Fruit fly (Drosophila melanogaster): ENCODE measurements around the gene Rlb1.
A peak's percentile ranks its signal among the peaks of the same experiment; 100 is the strongest.

Rlb1 gene

DNA sequence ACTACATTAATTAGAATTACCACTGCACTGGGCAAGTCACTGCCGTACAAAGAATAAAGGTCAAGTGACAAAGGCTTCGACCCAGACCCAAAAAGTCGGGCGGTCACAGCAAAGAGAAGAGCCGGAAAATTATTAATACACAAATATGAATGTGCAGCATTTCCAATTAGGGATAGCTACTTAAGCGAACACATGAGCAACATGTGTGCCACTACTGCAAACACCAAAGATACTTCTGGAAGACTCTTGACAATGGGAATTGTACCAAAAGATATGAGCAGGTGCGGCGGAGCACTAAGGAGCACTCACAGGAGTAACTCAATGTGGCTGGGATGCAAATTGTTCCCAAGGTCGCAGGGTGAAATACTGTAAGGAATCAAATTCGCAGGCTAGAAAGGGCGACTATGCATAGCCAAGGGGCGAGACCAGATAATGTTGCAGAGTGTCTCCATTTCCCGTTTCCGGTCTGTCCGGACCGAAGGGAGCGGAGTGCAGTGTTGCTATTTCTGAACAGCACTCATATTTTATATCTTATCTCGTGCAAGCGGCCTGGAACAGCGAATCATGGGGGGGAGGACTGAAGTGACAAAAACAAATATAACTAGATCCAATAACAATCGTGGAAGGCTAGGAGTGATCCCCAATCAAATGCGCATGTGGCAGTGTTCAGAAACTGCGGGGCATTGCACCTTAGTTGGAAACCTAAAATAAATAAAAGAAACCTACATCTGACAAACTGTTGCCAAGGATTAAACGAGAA, 9.6 kb upstream of the Rlb1 start:
- TF ChIP-seq noc (tag; optimal IDR thresholded peaks at IDR 0.05), result no peak

DNA sequence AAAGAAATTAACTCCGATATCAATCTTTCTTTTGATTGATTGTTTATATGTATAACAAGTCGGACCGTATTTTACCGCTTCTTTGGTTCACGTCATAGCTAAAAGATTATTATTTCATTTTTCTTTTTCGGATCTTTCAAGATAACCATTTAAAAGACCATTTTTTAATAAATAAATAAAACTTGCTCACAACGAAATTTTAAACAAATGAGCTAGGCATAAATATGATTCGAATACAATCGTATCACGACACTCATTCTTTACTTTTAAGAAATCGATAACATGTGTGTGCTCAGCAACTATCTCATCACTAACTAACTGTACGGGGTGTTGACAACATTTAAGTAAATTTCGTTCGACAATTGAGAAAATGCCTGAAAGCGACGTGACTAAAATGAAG, 8.8 kb upstream of the Rlb1 start, which contains the start of gene CG8149:
TSS of gene CG8149 (plus strand) at position 302 of the 400 bp plus-strand sequence.
- peak; percentile 13 for TF ChIP-seq noc (tag; optimal IDR thresholded peaks at IDR 0.05)

- TF ChIP-seq noc (tag; optimal IDR thresholded peaks at IDR 0.05), result no peak
These were observed 3.0 kb upstream of the Rlb1 start, which contains the start of gene rump for dm6 chr3R:9510070-9510518. TSS of gene rump (minus strand) at chr3R:9510324.

DNA sequence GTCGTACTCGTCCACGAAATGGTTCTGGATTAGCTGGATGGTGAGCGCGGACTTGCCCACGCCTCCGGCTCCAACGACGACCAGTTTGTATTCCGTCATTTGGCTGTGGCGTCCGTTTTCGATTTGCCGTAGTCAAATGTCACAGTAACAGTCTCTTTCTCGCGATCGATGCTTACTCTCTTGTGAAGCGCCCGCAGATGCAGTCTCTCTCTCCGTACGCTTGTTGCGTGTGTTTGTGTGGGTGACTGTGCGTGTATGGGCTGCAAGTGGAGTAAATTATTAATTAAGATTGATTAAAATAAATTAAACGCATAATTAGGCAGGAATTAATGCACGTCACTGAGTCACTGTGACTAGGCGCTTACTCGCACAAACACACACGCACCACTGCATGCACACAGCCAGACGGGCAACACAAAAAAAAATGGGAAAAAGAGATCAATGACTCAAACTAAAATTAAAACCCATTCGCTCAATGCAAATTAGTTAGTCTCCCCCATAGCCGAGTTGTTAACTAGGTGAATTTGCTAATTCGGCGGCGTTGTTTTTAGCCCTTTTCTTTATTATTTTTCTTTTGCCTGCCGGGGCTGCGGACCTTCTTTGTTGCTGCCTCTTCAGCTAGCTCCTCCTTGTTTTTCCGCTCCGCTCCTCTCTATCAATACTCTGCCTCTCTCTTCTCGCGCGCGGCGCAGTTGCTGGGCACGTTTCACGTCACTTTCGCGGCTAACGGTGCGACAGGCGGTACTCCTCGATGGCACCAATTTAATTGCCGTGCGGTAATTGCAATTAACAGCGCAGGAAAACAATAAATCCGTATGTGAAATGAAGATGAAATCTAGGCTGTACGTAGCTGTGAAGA, 705 bp upstream of the Rlb1 start:
- TF ChIP-seq noc (tag; optimal IDR thresholded peaks at IDR 0.05), result no peak

DNA sequence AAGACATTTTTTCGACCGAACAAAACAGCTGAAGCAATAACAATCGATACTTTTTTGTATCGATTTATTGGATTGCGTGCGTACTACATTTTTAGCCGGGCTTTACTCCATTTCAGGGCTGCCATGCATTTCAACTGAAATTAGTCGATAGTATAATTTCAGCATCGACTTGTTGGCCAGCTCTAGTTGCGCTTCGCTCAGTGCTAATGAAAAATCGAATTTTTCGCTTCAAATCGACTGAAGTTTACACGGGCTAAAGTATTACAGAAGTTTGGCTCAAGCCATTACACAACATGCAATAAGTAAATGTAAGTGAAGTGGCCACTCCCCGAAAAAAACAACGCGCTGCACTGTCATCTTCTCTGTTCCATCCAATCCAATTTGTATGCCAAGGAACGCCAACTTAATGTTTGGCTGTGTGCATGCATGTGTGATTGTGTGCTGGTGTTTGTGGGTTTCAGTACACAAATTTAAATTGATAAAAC, 2.8 kb downstream of the Rlb1 start, which contains the start of the genes mRpL47, CG8176 and Kdm3:
TSS of gene mRpL47 (minus strand) at position 49 of the 485 bp plus-strand sequence.
TSS of gene CG8176 (plus strand) at position 148 of the 485 bp plus-strand sequence.
TSS of gene Kdm3 (plus strand) at position 148 of the 485 bp plus-strand sequence.
- TF ChIP-seq noc (tag; optimal IDR thresholded peaks at IDR 0.05), result peak; percentile 42

- no peak for TF ChIP-seq noc (tag; optimal IDR thresholded peaks at IDR 0.05)
These were observed 3.3 kb downstream of the Rlb1 start for dm6 chr3R:9516400-9516852.

- peak; percentile 96 for TF ChIP-seq noc (tag; optimal IDR thresholded peaks at IDR 0.05)
These were observed 15.0 kb downstream of the Rlb1 start for dm6 chr3R:9527907-9528842.

DNA sequence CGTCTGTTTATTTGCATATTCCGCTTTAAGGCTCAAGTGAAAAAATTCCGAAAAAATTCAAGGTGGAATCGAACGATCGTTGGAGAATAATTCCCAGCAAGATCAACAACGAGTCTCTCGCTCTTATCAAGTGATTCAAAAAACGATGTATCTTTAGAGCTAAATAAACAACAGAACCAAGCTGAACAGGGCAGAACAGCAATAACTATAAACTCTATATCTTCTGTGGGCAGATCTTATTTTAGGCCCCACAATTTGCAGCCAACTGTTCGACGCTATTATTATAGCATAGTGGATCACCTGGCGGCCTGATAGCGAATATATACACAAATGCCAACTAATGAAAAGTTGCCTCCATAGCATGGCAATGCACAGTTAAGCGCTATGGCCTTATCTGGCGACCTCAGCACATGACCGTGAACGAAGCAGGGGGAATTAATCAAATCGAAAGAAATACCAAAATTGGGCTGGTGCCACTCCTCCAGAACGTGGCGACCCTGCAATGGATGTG, 16.3 kb downstream of the Rlb1 start:
- no peak for TF ChIP-seq noc (tag; optimal IDR thresholded peaks at IDR 0.05)

DNA sequence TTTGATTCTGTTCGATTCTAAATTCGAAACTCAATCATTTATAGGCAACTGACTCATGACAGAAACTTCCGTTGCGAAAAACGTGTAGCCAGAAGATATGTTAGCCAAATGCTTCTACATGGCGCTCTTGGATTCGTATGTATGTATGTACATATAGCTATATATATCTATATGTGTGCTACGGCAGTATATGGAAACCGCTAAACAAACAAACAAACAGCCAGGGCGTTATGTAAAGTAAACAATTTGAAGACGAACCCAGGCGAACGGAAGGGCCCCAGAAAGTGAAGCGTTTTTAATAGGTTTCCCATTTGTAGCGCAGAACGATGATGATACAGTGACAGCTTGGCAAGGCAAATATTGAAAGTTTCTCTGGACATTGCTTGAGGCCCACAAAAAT, 16.8 kb downstream of the Rlb1 start:
- no peak for TF ChIP-seq noc (tag; optimal IDR thresholded peaks at IDR 0.05)

dm6 chr3R:9532437-9533180, 19.5 kb downstream of the Rlb1 start, which contains the start of gene by:
TSS of gene by (minus strand) at chr3R:9533011.
- no peak for TF ChIP-seq noc (tag; optimal IDR thresholded peaks at IDR 0.05)

dm6 chr3R:9533181-9534124, 20.3 kb downstream of the Rlb1 start:
- TF ChIP-seq noc (tag; optimal IDR thresholded peaks at IDR 0.05), result peak; percentile 98

DNA sequence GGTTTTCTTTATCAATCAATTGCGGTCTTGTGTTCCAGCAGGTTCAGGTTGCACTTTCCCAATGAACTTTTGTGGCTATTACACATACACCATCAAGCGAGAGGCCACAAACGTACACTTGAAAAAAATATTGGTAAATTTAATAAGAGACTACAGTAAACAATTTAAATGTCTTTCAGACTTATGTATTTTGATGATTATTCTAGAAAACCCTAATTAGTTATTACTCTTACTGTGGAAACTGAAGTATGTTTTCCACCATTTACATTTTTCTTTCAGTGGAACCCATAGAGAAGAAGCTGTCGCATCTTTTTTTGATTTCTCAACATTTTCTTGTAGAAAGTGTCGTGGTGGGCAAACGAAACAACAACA, 21.0 kb downstream of the Rlb1 start:
- TF ChIP-seq noc (tag; optimal IDR thresholded peaks at IDR 0.05), result peak; percentile 79

Measured in whole organism, larva.